Worm (Caenorhabditis elegans): Measurements from ENCODE around the gene C29F7.10.

C29F7.10 gene

ce11 chrX:13443283-13443682 is 12.0 kb upstream of the C29F7.10 start (continued):
- TF ChIP-seq nhr-179 (tag; optimal IDR thresholded peaks at IDR 0.05) (no peak), madf-3 (GFP tag; IDR thresholded peaks at IDR 0.05) (no peak), gei-17 (GFP tag; optimal IDR thresholded peaks at IDR 0.05) (no peak), T26A5.8 (tag; optimal IDR thresholded peaks at IDR 0.05) (no peak), attf-6 (GFP tag; IDR thresholded peaks at IDR 0.05) (no peak), tbx-9 (tag; optimal IDR thresholded peaks at IDR 0.05; ENCODE audit: borderline replicate concordance) (no peak), egl-44 (GFP tag; IDR thresholded peaks at IDR 0.05) (no peak), ceh-79 (tag; optimal IDR thresholded peaks at IDR 0.05) (no peak), tbp1 (GFP tag; optimal IDR thresholded peaks at IDR 0.05) (peak; percentile 84), somi-1 (GFP tag; optimal IDR thresholded peaks at IDR 0.05) (no peak), mes-4 (tag; optimal IDR thresholded peaks at IDR 0.05) (peak; percentile 39), bed-2 (GFP tag; IDR thresholded peaks at IDR 0.05) (no peak), K11D2.4 (GFP tag; IDR thresholded peaks at IDR 0.05) (no peak), D2030.7 (GFP tag; IDR thresholded peaks at IDR 0.05) (peak; percentile 92), unc-62 (GFP tag; optimal IDR thresholded peaks at IDR 0.05) (no peak), hrde-1 (tag; optimal IDR thresholded peaks at IDR 0.05; ENCODE audit: borderline replicate concordance) (no peak), dpl-1 (GFP tag; optimal IDR thresholded peaks at IDR 0.05) (no peak), Y95B8A.8 (GFP tag; IDR thresholded peaks at IDR 0.05) (no peak), lin-54 (GFP tag; optimal IDR thresholded peaks at IDR 0.05) (no peak), ama-1 (optimal IDR thresholded peaks at IDR 0.05) (no peak), ama-1 (GFP tag; optimal IDR thresholded peaks at IDR 0.05) (no peak), madf-10 (tag; optimal IDR thresholded peaks at IDR 0.05) (no peak), snpc-4 (GFP tag; optimal IDR thresholded peaks at IDR 0.05) (peak; percentile 62), snpc-4 (tag; optimal IDR thresholded peaks at IDR 0.05) (peak in 2 of 4 experiments; percentile 36 to 58), Y53F4B.3 (GFP tag; IDR thresholded peaks at IDR 0.05) (no peak), ccch-3 (GFP tag; optimal IDR thresholded peaks at IDR 0.05) (no peak), mel-28 (tag; optimal IDR thresholded peaks at IDR 0.05; ENCODE audit: borderline replicate concordance) (no peak), let-526 (GFP tag; IDR thresholded peaks at IDR 0.05) (no peak), him-1 (tag; optimal IDR thresholded peaks at IDR 0.05) (peak; percentile 51), ceh-40 (GFP tag; IDR thresholded peaks at IDR 0.05) (no peak), ZK185.1 (tag; optimal IDR thresholded peaks at IDR 0.05; ENCODE audit: poor library complexity, severe bottlenecking) (no peak), F57C9.4 (tag; optimal IDR thresholded peaks at IDR 0.05) (no peak), chd-7 (tag; optimal IDR thresholded peaks at IDR 0.05) (no peak), xnd-1 (tag; optimal IDR thresholded peaks at IDR 0.05) (no peak), ztf-3 (GFP tag; optimal IDR thresholded peaks at IDR 0.05) (no peak), nfyb-1 (GFP tag; IDR thresholded peaks at IDR 0.05) (no peak), madf-8 (GFP tag; conservative IDR thresholded peaks at IDR 0.05) (no peak), repo-1 (tag; optimal IDR thresholded peaks at IDR 0.05) (no peak), aptf-3 (GFP tag; IDR thresholded peaks at IDR 0.05) (no peak), attf-3 (GFP tag; conservative IDR thresholded peaks at IDR 0.05) (no peak), cebp-1 (GFP tag; IDR thresholded peaks at IDR 0.05) (no peak), cebp-1 (tag; optimal IDR thresholded peaks at IDR 0.05) (peak; percentile 1), efl-1 (GFP tag; optimal IDR thresholded peaks at IDR 0.05) (no peak), F39B2.1 (GFP tag; IDR thresholded peaks at IDR 0.05) (no peak), egl-18 (GFP tag; IDR thresholded peaks at IDR 0.05) (no peak), atf-7 (tag; optimal IDR thresholded peaks at IDR 0.05) (no peak), hmg-1.2 (GFP tag; IDR thresholded peaks at IDR 0.05) (peak; percentile 44; the same call in 1 of the 2 replicates), F33H1.4 (GFP tag; IDR thresholded peaks at IDR 0.05) (no peak), Y79H2A.3 (GFP tag; conservative IDR thresholded peaks at IDR 0.05) (no peak), sptf-2 (GFP tag; optimal IDR thresholded peaks at IDR 0.05) (no peak), rcor-1 (GFP tag; IDR thresholded peaks at IDR 0.05) (peak; percentile 62)

Data from whole organism, young adult.